Fruit fly (Drosophila melanogaster) whole organism: ENCODE data around the gene mGluR.

Experiments
- Dll ChIP-seq: fragments of >200 bp; optimal IDR thresholded peaks from 2 replicates; lab custom pipeline; 2017
- pan ChIP-seq: fragments of >200 bp; optimal IDR thresholded peaks from 2 replicates; lab custom pipeline; 2017

DNA sequence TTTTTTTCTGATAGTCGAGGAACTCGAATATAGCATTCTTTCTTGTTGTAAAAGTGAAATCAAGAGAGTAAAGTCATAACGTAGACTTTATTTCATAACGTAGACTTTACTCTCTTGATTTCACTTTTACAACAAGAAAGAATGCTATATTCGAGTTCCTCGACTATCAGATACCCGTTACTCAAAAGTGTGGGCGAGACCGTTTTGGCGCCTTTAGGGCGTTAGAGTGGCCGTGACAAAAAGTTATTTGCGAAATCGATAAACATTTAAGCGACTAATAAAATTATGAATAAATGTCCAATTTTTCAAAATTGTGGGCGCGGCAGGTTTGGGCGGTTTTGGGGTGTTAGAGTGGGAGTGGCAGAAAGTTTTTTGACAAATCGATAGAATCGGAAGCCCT is 34.5 kb downstream of the mGluR start:
- TF ChIP-seq Dll (no peak), pan (lab: Kevin White, UChicago) (no peak)
